Fruit fly (Drosophila melanogaster): ENCODE data around the gene sun.
A peak's percentile ranks its signal among the peaks of the same experiment; 100 is the strongest.

sun gene

DNA sequence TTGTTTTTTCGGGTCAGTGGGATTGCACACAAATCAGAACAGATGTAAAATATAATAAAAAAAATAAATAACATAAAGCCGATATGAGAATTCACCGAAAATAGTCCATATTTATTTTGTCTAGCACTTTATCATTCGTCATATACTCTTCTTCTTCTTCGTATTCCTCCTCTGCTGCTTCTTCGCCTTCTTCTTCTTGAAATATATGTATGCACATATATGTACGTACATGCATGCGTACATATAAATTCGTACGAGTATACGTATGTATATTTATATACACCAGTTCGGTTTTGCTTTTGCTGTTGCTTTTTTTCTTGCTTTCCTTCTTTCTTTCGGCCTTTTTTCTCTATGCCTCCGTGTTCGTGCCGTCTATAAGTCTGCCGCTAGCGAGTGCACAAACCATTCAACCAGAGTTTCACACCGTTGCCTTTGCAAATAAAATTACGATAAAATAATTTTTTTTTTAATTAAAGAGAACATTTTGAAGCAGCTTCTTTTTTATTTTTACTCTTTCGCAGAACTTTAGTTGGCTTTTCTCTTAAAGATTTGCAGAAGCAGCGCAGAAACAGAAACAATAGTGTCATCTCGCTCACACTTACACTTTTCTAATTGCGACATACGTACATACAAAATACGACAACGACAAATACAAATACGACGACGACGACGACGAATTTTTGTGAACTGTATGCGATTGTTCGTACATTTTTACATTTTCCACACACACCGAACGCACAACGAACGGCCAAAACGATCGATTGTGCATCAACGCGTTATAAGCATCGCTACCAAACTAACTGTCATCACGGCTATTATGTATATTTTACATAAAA lies 37.6 kb upstream of the sun start:
- TF ChIP-seq Eip75B (GFP tag; optimal IDR thresholded peaks at IDR 0.05): peak; percentile 78
- TF ChIP-seq spab (GFP tag; optimal IDR thresholded peaks at IDR 0.05): peak; percentile 87
- TF ChIP-seq CG16779 (tag; optimal IDR thresholded peaks at IDR 0.05): peak; percentile 96
- TF ChIP-seq Gug (GFP tag; IDR thresholded peaks at IDR 0.05): peak; percentile 76
- no peak for TF ChIP-seq achi (GFP tag; optimal IDR thresholded peaks at IDR 0.05)
- TF ChIP-seq CG15336 (GFP tag; IDR thresholded peaks at IDR 0.05): peak; percentile 91
- TF ChIP-seq CG4318 (GFP tag; optimal IDR thresholded peaks at IDR 0.05): no peak
- TF ChIP-seq dsx (GFP tag; optimal IDR thresholded peaks at IDR 0.05; ENCODE audit: poor library complexity, severe bottlenecking): peak; percentile 88
- peak; percentile 98 for TF ChIP-seq CG6163 (GFP tag; IDR thresholded peaks at IDR 0.05)
- TF ChIP-seq cyc (GFP tag; optimal IDR thresholded peaks at IDR 0.05): no peak
- TF ChIP-seq CG6276 (GFP tag; optimal IDR thresholded peaks at IDR 0.05): peak; percentile 97
- peak; percentile 55 for TF ChIP-seq esn (GFP tag; optimal IDR thresholded peaks at IDR 0.05)
- peak; percentile 89 for TF ChIP-seq CG6854 (GFP tag; optimal IDR thresholded peaks at IDR 0.05)
- no peak for TF ChIP-seq OdsH (GFP tag; optimal IDR thresholded peaks at IDR 0.05)
- peak; percentile 92 for TF ChIP-seq CG9139 (GFP tag; optimal IDR thresholded peaks at IDR 0.05)
- peak; percentile 79 for TF ChIP-seq Eip93F (GFP tag; optimal IDR thresholded peaks at IDR 0.05)
- TF ChIP-seq vri (GFP tag; optimal IDR thresholded peaks at IDR 0.05): no peak
- TF ChIP-seq topi (GFP tag; optimal IDR thresholded peaks at IDR 0.05): no peak
- peak; percentile 39 for TF ChIP-seq CG6792 (GFP tag; optimal IDR thresholded peaks at IDR 0.05)
- TF ChIP-seq ss (GFP tag; optimal IDR thresholded peaks at IDR 0.05): peak; percentile 97 to 98
- TF ChIP-seq acj6 (GFP tag; optimal IDR thresholded peaks at IDR 0.05): no peak
- TF ChIP-seq CG7368 (GFP tag; optimal IDR thresholded peaks at IDR 0.05): no peak
- TF ChIP-seq fd59A (GFP tag; optimal IDR thresholded peaks at IDR 0.05): peak; percentile 68
- peak; percentile 92 for TF ChIP-seq Ets96B (tag; optimal IDR thresholded peaks at IDR 0.05)
- TF ChIP-seq net (GFP tag; optimal IDR thresholded peaks at IDR 0.05): peak; percentile 92
- peak; percentile 56; the same call in 1 of the 2 replicates for TF ChIP-seq CG11294 (GFP tag; IDR thresholded peaks at IDR 0.05)
- peak; percentile 94 for TF ChIP-seq CG6808 (GFP tag; optimal IDR thresholded peaks at IDR 0.05)
- peak; percentile 75 for TF ChIP-seq CG8632 (GFP tag; optimal IDR thresholded peaks at IDR 0.05)
- TF ChIP-seq CG34406 (GFP tag; optimal IDR thresholded peaks at IDR 0.05): peak; percentile 74
- TF ChIP-seq fkh (GFP tag; optimal IDR thresholded peaks at IDR 0.05): peak; percentile 87
- no peak for TF ChIP-seq CG8319 (GFP tag; optimal IDR thresholded peaks at IDR 0.05)
- peak; percentile 96 for TF ChIP-seq eg (GFP tag; IDR thresholded peaks at IDR 0.05)
- peak; percentile 94 for TF ChIP-seq CG1621 (tag; optimal IDR thresholded peaks at IDR 0.05)
- TF ChIP-seq dac (GFP tag; optimal IDR thresholded peaks at IDR 0.05): peak; percentile 88
- peak; percentile 14 for TF ChIP-seq lz (GFP tag; optimal IDR thresholded peaks at IDR 0.05)
- TF ChIP-seq Smox (GFP tag; optimal IDR thresholded peaks at IDR 0.05): no peak
- TF ChIP-seq Blimp-1 (GFP tag; optimal IDR thresholded peaks at IDR 0.05): no peak
- TF ChIP-seq Hr38 (GFP tag; optimal IDR thresholded peaks at IDR 0.05): no peak
- TF ChIP-seq salr (GFP tag; optimal IDR thresholded peaks at IDR 0.05): peak in 1 of 2 experiments; percentile 81
- peak; percentile 89 for TF ChIP-seq CG10669 (GFP tag; optimal IDR thresholded peaks at IDR 0.05)
- peak; percentile 91 for TF ChIP-seq Lpt (GFP tag; optimal IDR thresholded peaks at IDR 0.05)
- TF ChIP-seq Eip78C (GFP tag): peak; percentile 76
- TF ChIP-seq CG11762 (GFP tag; optimal IDR thresholded peaks at IDR 0.05; ENCODE audit: insufficient read depth): peak; percentile 46
- no peak for TF ChIP-seq CG10631 (GFP tag; optimal IDR thresholded peaks at IDR 0.05)
- peak; percentile 43 for TF ChIP-seq fd85E (GFP tag; optimal IDR thresholded peaks at IDR 0.05)
- no peak for TF ChIP-seq Sox14 (GFP tag; optimal IDR thresholded peaks at IDR 0.05)
- no peak for TF ChIP-seq pdm3 (GFP tag; optimal IDR thresholded peaks at IDR 0.05)
- no peak for TF ChIP-seq svp (GFP tag)
- TF ChIP-seq Met (GFP tag; optimal IDR thresholded peaks at IDR 0.05): no peak
- TF ChIP-seq CG3032 (tag; optimal IDR thresholded peaks at IDR 0.05): peak; percentile 90

Data from whole organism, prepupa.